Worm (Caenorhabditis elegans) whole organism, young adult: ENCODE results near the gene C30H6.9.
A peak's percentile ranks its signal among the peaks of the same experiment; 100 is the strongest.

Experiments
- B0019.2 ChIP-seq: fragments of 200-800 bp; sonication (Bioruptor generic); conservative IDR thresholded peaks from 2 replicates; pipeline ENCODE4 v1.3.6; 2022; ENCODE audit warnings: missing genetic modification reagents, missing genetic modification characterization, missing compliant biosample characterization
- D2030.7 ChIP-seq: fragments of 200-800 bp; sonication (Bioruptor generic); IDR thresholded peaks from 2 replicates; pipeline ENCODE4 v1.3.6; 2022; ENCODE audit warnings: missing genetic modification reagents, missing genetic modification characterization, missing compliant biosample characterization
- F10E7.11 ChIP-seq: sonication (generic microtip); optimal IDR thresholded peaks from 2 replicates; lab custom pipeline; 2017; ENCODE audit warnings: mild to moderate bottlenecking, missing genetic modification characterization, moderate library complexity, missing compliant biosample characterization
- F37B4.10 ChIP-seq: fragments of 200-800 bp; sonication (Bioruptor generic); IDR thresholded peaks from 2 replicates; pipeline ENCODE4 v1.3.6; 2022; ENCODE audit warnings: missing genetic modification characterization, missing compliant biosample characterization
- F57A8.1 ChIP-seq: fragments of 200-800 bp; sonication (Bioruptor generic); optimal IDR thresholded peaks from 2 replicates; lab custom pipeline; 2018; ENCODE audit warnings: mild to moderate bottlenecking, missing genetic modification characterization, moderate library complexity, missing compliant biosample characterization
- K12H6.12 ChIP-seq: fragments of 200-800 bp; sonication (Bioruptor generic); optimal IDR thresholded peaks from 2 replicates; lab custom pipeline; 2018; ENCODE audit warnings: mild to moderate bottlenecking, missing genetic modification characterization, missing compliant biosample characterization
- Y53G8AR.9 ChIP-seq: fragments of 200-800 bp; sonication (Bioruptor generic); conservative IDR thresholded peaks from 2 replicates; pipeline ENCODE4 v1.3.6; 2022; ENCODE audit warnings: missing genetic modification reagents, missing genetic modification characterization, missing compliant biosample characterization
- Y79H2A.3 ChIP-seq: fragments of 200-800 bp; sonication (Bioruptor generic); conservative IDR thresholded peaks from 2 replicates; pipeline ENCODE4 v1.3.6; 2022; ENCODE audit warnings: missing genetic modification reagents, missing genetic modification characterization, missing compliant biosample characterization
- ZK185.1 ChIP-seq: sonication (generic microtip); optimal IDR thresholded peaks from 2 replicates; lab custom pipeline; 2016; ENCODE audit warnings: mild to moderate bottlenecking, missing genetic modification characterization, missing compliant biosample characterization; ENCODE audit not compliant: poor library complexity, severe bottlenecking
- attf-5 ChIP-seq: fragments of 200-800 bp; sonication (Bioruptor generic); optimal IDR thresholded peaks from 2 replicates; lab custom pipeline; 2018; ENCODE audit warnings: mild to moderate bottlenecking, missing genetic modification characterization, missing compliant biosample characterization
- bed-1 ChIP-seq: fragments of 200-800 bp; sonication (Bioruptor generic); IDR thresholded peaks from 2 replicates; pipeline ENCODE4 v1.3.6; 2022; ENCODE audit warnings: missing genetic modification reagents, missing genetic modification characterization, missing compliant biosample characterization
- cebp-2 ChIP-seq: fragments of 200-800 bp; sonication (Bioruptor generic); IDR thresholded peaks from 2 replicates; pipeline ENCODE4 v1.3.6; 2022; ENCODE audit warnings: missing genetic modification characterization, missing compliant biosample characterization
- ceh-58 ChIP-seq: fragments of 200-800 bp; sonication (Bioruptor generic); IDR thresholded peaks from 2 replicates; pipeline ENCODE4 v1.3.6; 2022; ENCODE audit warnings: missing genetic modification characterization, missing compliant biosample characterization
- dpl-1 ChIP-seq: fragments of 150-350 bp; optimal IDR thresholded peaks from 2 replicates; lab custom pipeline; 2014; ENCODE audit warnings: missing biosample characterization, missing genetic modification reagents, missing genetic modification characterization
- efl-1 ChIP-seq: fragments of 150-350 bp; optimal IDR thresholded peaks from 2 replicates; lab custom pipeline; 2014; ENCODE audit warnings: missing biosample characterization, missing genetic modification reagents, missing genetic modification characterization
- egrh-3 ChIP-seq: fragments of 200-800 bp; sonication (Bioruptor generic); IDR thresholded peaks from 2 replicates; pipeline ENCODE4 v1.3.6; 2022; ENCODE audit warnings: missing genetic modification reagents, missing genetic modification characterization, missing compliant biosample characterization
- ekl-4 ChIP-seq: fragments of 200-800 bp; sonication (Bioruptor generic); IDR thresholded peaks from 2 replicates; pipeline ENCODE4 v1.3.6; 2022; ENCODE audit warnings: missing genetic modification reagents, missing genetic modification characterization, missing compliant biosample characterization
- ets-4 ChIP-seq: fragments of 200-800 bp; sonication (Bioruptor generic); optimal IDR thresholded peaks from 2 replicates; lab custom pipeline; 2018; ENCODE audit warnings: mild to moderate bottlenecking, missing genetic modification characterization, missing compliant biosample characterization
- gei-17 ChIP-seq: fragments of 200-800 bp; sonication (Bioruptor generic); optimal IDR thresholded peaks from 2 replicates; lab custom pipeline; 2018; ENCODE audit warnings: mild to moderate bottlenecking, missing genetic modification characterization, missing compliant biosample characterization
- hsf-1 ChIP-seq: fragments of 200-800 bp; sonication (Bioruptor generic); IDR thresholded peaks from 2 replicates; pipeline ENCODE4 v1.3.6; 2022; ENCODE audit warnings: missing genetic modification reagents, missing genetic modification characterization, missing compliant biosample characterization
- lin-35 ChIP-seq, 3 experiments: fragments of 150-350 bp in 2 of 3; sonication (generic microtip) in 1 of 3; optimal IDR thresholded peaks; 2 replicates each; lab custom pipeline; 2014 to 2018; ENCODE audit warnings: missing biosample characterization in 3 of 3, missing genetic modification characterization in 3 of 3, missing genetic modification reagents in 3 of 3
- lin-40 ChIP-seq: sonication (generic microtip); optimal IDR thresholded peaks from 2 replicates; lab custom pipeline; 2016; ENCODE audit warnings: missing genetic modification characterization, mild to moderate bottlenecking, missing compliant biosample characterization, missing genotype, missing genetic modification reagents
- lsy-27 ChIP-seq: sonication (generic microtip); optimal IDR thresholded peaks from 2 replicates; lab custom pipeline; 2017; ENCODE audit warnings: missing genetic modification characterization, mild to moderate bottlenecking, missing compliant biosample characterization, antibody characterized with exemption, missing genotype, borderline replicate concordance; ENCODE audit not compliant: insufficient read depth
- mel-28 ChIP-seq: sonication (generic microtip); optimal IDR thresholded peaks from 2 replicates; lab custom pipeline; 2016; ENCODE audit warnings: borderline replicate concordance, mild to moderate bottlenecking, missing genetic modification characterization, missing compliant biosample characterization
- nhr-80 ChIP-seq: sonication (generic microtip); optimal IDR thresholded peaks from 2 replicates; lab custom pipeline; 2016; ENCODE audit warnings: missing genetic modification characterization, missing compliant biosample characterization
- rcor-1 ChIP-seq: fragments of 200-800 bp; sonication (Bioruptor generic); IDR thresholded peaks from 2 replicates; pipeline ENCODE4 v1.3.6; 2022; ENCODE audit warnings: missing genetic modification reagents, missing genetic modification characterization, missing compliant biosample characterization
- rec-8 ChIP-seq, 2 experiments: sonication (generic microtip); optimal IDR thresholded peaks; 2 replicates each; lab custom pipeline; 2016; ENCODE audit warnings: mild to moderate bottlenecking in 2 of 2, missing genetic modification characterization in 2 of 2, missing genetic modification reagents in 2 of 2, missing genotype in 2 of 2, missing biosample characterization in 1 of 2, missing compliant biosample characterization in 1 of 2, moderate library complexity in 1 of 2
- sdz-38 ChIP-seq: sonication (generic microtip); optimal IDR thresholded peaks from 2 replicates; lab custom pipeline; 2016; ENCODE audit warnings: missing genotype, missing genetic modification characterization, missing compliant biosample characterization
- snpc-1.3 ChIP-seq: sonication (generic microtip); optimal IDR thresholded peaks from 2 replicates; lab custom pipeline; 2017; ENCODE audit warnings: missing genetic modification characterization, mild to moderate bottlenecking, missing compliant biosample characterization, antibody characterized with exemption, moderate library complexity, missing genotype, missing genetic modification reagents; ENCODE audit not compliant: insufficient read depth
- snpc-4 ChIP-seq, 5 experiments: fragments of 150-350 bp in 1 of 5; sonication (generic microtip) in 4 of 5; optimal IDR thresholded peaks; 2 replicates each; lab custom pipeline; 2014 to 2018; ENCODE audit warnings: missing genetic modification characterization in 5 of 5, missing biosample characterization in 3 of 5, antibody characterized with exemption in 2 of 5, mild to moderate bottlenecking in 2 of 5, missing compliant biosample characterization in 2 of 5, missing genotype in 2 of 5, moderate library complexity in 2 of 5, missing genetic modification reagents in 1 of 5
- somi-1 ChIP-seq: fragments of 200-800 bp; sonication (Bioruptor generic); optimal IDR thresholded peaks from 2 replicates; lab custom pipeline; 2018; ENCODE audit warnings: mild to moderate bottlenecking, missing genetic modification characterization, missing compliant biosample characterization
- tlf-1 ChIP-seq: fragments of 200-800 bp; sonication (Bioruptor generic); optimal IDR thresholded peaks from 2 replicates; lab custom pipeline; 2018; ENCODE audit warnings: mild to moderate bottlenecking, missing genetic modification characterization, missing compliant biosample characterization
- zim-3 ChIP-seq: sonication (generic microtip); optimal IDR thresholded peaks from 2 replicates; lab custom pipeline; 2017; ENCODE audit warnings: mild to moderate bottlenecking, missing genetic modification characterization, moderate library complexity, missing compliant biosample characterization
- ztf-18 ChIP-seq: sonication (generic microtip); optimal IDR thresholded peaks from 2 replicates; lab custom pipeline; 2016; ENCODE audit warnings: missing genotype, mild to moderate bottlenecking, missing genetic modification characterization, missing compliant biosample characterization
- ztf-25 ChIP-seq: fragments of 200-800 bp; sonication (Bioruptor generic); IDR thresholded peaks from 2 replicates; pipeline ENCODE4 v1.3.6; 2022; ENCODE audit warnings: missing genetic modification reagents, missing genetic modification characterization, missing compliant biosample characterization
- ztf-26 ChIP-seq: sonication (generic microtip); optimal IDR thresholded peaks from 2 replicates; lab custom pipeline; 2017; ENCODE audit warnings: missing genetic modification characterization, missing compliant biosample characterization

Gene C30H6.9

DNA sequence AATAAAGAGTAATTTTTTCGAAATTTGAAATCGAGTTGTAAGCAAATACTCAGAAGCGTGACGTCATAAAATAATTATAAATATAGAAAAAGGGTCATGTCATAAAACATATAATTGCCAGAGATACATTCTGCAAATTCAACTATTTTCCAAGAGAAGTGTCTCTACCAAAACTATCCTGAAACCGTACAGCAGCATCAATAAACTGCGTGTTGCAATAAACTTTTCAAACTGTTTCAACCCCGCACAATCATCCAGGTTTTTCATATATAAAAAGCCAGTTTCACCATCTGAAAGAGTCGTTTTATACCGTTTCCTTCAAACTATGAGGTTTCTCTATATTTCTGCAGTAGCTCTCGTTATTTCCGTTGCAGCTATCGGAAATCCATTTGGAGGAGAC, 36.5 kb downstream of the C30H6.9 start, which contains the start of gene C49C3.11:
Gene C49C3.11 (plus strand): TSS at position 301 of the 400 bp plus-strand sequence.
- no peak for TF ChIP-seq lin-40 (tag; lab: Kevin White, UChicago)

DNA sequence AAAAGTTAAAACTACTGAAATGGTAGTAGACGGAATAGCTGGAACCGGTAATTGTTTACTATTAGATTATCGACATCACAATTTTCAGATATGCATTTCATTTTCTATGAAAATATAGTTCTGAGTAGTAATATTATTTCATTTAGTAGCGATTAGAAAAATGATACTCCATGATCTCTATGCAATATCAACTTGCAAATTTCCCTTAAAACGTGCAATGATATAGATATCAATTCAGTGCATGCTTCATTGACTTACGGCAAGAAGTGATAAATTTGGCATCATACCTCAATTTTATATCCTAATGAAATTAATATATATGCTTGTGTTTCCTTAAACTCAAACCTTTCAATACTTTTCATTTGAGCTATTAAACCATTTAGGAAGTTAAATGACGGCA, 37.3 kb downstream of the C30H6.9 start, which contains the start of gene C49C3.21:
Gene C49C3.21 (plus strand): TSS at position 301 of the 400 bp plus-strand sequence.
- TF ChIP-seq Y79H2A.3 (GFP tag; lab: Robert Waterston, UW) (no peak), efl-1 (GFP tag; lab: Kevin White, UChicago) (no peak), zim-3 (tag; lab: Kevin White, UChicago) (no peak), Y53G8AR.9 (GFP tag; lab: Robert Waterston, UW) (no peak), attf-5 (no peak), rcor-1 (GFP tag; lab: Robert Waterston, UW) (no peak), lsy-27 (tag; lab: Kevin White, UChicago) (no peak), K12H6.12 (tag; lab: Kevin White, UChicago) (no peak), F57A8.1 (GFP tag; lab: Kevin White, UChicago) (no peak), D2030.7 (GFP tag; lab: Robert Waterston, UW) (no peak), B0019.2 (no peak), F10E7.11 (tag; lab: Kevin White, UChicago) (no peak), ztf-25 (no peak), egrh-3 (GFP tag; lab: Robert Waterston, UW) (no peak), hsf-1 (GFP tag; lab: Robert Waterston, UW) (no peak)

DNA sequence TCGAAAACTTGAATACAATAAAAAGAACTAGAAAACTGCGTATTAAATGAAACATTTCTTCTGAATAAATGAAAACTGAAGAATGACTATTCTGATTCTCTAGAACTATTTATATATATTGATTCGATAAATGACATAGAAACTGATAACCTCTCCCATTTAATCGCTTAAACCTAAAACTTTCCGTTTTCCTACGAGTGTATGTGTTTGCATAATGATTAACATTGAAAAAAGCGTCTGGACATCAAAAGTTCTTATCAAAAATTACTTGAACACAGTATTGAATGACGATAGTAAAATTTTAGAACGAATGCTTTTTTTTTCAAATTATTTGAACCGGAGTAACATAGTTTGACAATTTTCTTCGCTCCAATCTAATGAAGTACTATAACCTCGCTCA, 37.8 kb downstream of the C30H6.9 start, which contains the start of gene C49C3.9:
Gene C49C3.9 (minus strand): TSS at position 136 of the 400 bp plus-strand sequence.
- TF ChIP-seq ceh-58 (GFP tag; lab: Robert Waterston, UW) (no peak), mel-28 (tag; lab: Kevin White, UChicago) (no peak), egrh-3 (GFP tag; lab: Robert Waterston, UW) (no peak), ekl-4 (GFP tag; lab: Robert Waterston, UW) (no peak), nhr-80 (tag; lab: Kevin White, UChicago) (peak; percentile 80), ets-4 (GFP tag; lab: Kevin White, UChicago) (peak; percentile 20), lin-35 (GFP tag; optimal IDR thresholded peaks at IDR 0.05; lab: Kevin White, UChicago) (no peak), sdz-38 (tag; lab: Kevin White, UChicago) (no peak), tlf-1 (no peak)

DNA sequence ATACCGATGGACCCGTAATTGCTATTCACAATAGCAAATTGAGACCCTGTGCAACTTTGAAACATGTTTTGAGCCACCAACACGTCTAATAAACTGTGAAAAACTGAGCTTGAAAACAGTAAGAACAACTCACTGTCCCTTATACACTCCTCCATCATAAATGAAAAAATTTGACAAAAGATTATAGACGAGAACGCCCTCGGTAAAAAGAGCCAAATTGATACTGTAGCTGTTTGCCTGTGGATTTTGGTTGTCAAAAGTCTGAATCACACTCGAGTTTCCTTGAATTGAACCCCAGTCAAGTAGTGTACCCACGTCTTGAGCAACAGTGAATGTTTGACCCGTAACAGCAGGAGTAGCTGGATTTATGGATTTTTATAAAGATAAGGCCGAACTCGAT, 38.9 kb downstream of the C30H6.9 start:
- no peak for TF ChIP-seq efl-1 (GFP tag; lab: Kevin White, UChicago)
- TF ChIP-seq cebp-2, result no peak
- no peak for TF ChIP-seq ztf-18 (tag; lab: Kevin White, UChicago)
- TF ChIP-seq ZK185.1 (tag; lab: Kevin White, UChicago), result no peak
- no peak for TF ChIP-seq dpl-1 (GFP tag; lab: Kevin White, UChicago)
- no peak for TF ChIP-seq somi-1 (GFP tag; lab: Kevin White, UChicago)
- no peak for TF ChIP-seq rec-8 (tag; optimal IDR thresholded peaks at IDR 0.05; lab: Kevin White, UChicago)

DNA sequence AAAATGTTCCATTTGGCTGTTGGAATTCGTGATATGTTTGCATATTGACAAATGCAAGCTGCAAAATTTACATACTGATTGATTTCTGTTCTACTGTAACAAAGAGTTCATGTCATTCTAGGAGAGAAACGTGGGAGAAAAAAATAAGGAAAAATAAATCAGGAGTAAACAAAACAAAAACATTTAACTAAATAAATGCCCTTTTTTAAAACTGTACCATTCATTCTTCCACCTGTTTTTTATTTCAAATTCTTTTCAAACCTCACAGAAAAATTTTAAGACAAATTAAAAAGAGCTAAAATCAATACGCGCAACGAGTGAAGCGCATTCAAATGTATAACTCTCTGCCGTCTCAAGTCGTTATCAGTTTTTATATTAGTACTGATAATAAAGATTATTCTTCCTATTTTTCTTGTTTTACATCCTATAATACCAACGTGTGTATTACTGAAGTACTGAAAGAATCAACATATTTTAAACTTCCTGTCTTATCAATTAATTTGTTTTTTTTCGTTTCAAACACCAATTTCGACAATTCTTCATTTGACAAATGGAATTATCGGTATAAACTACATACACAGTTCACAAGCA, 41.0 kb downstream of the C30H6.9 start, which contains the start of gene C49C3.10:
Gene C49C3.10 (minus strand): TSS at position 51 of the 591 bp plus-strand sequence.
- no peak for TF ChIP-seq snpc-1.3 (tag; lab: Kevin White, UChicago)
- TF ChIP-seq nhr-80 (tag; lab: Kevin White, UChicago), result peak; percentile 60
- TF ChIP-seq bed-1 (GFP tag; lab: Robert Waterston, UW), result no peak
- TF ChIP-seq F37B4.10, result no peak
- TF ChIP-seq ztf-18 (tag; lab: Kevin White, UChicago), result no peak
- no peak for TF ChIP-seq snpc-4 (GFP tag; optimal IDR thresholded peaks at IDR 0.05; lab: Kevin White, UChicago)
- TF ChIP-seq snpc-4 (tag; optimal IDR thresholded peaks at IDR 0.05; lab: Kevin White, UChicago), result no peak
- no peak for TF ChIP-seq gei-17
- no peak for TF ChIP-seq ztf-26 (tag; lab: Kevin White, UChicago)
- TF ChIP-seq Y53G8AR.9 (GFP tag; lab: Robert Waterston, UW), result no peak
